Fruit fly (Drosophila melanogaster) Kc167 (cell line): ENCODE data around the gene Spt7.

ENCODE experiments used
- Myc ChIP-seq: fragments of >200 bp; optimal IDR thresholded peaks from 2 replicates; lab custom pipeline; 2017; ENCODE audit warnings: missing external identifiers
- h ChIP-seq: fragments of >200 bp; optimal IDR thresholded peaks from 3 replicates; lab custom pipeline; 2018; ENCODE audit warnings: missing external identifiers
- insv ChIP-seq: fragments of >200 bp; optimal IDR thresholded peaks from 3 replicates; lab custom pipeline; 2018; ENCODE audit warnings: missing external identifiers
- psq ChIP-seq: fragments of >200 bp; optimal IDR thresholded peaks from 2 replicates; lab custom pipeline; 2017; ENCODE audit warnings: missing external identifiers
- ttk ChIP-seq: sonication (Bioruptor generic); optimal IDR thresholded peaks from 2 replicates; lab custom pipeline; 2017; ENCODE audit warnings: missing external identifiers

DNA sequence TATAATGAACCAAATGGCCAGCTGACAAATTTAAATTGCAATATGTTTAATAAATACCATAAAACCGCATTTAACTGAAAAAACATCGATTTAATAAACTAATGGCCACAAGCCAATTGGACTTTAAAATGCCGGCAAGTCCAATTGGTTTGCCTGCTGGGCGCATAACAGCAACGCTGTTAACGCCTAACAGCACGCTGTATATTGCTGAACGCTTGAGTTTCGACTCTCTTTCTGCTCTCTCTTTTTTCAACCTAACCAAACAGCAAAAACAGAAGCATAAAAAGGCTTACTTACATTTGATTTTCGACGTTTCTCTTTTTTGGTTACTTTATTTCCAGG is 35.8 kb downstream of the Spt7 start:
- no peak for TF ChIP-seq h (lab: Kevin White, UChicago)
- no peak for TF ChIP-seq psq (lab: Kevin White, UChicago)
- no peak for TF ChIP-seq ttk (lab: Kevin White, UChicago)
- TF ChIP-seq insv (lab: Kevin White, UChicago), result no peak
- TF ChIP-seq Myc (lab: Kevin White, UChicago), result no peak
